ENCODE assay signal across 3 worm cellular contexts in genomic region chrIV:2308203-2308602, ce11.
TF ChIP-seq lines count a peak whose summit lies in the region.

No protein-coding gene starts in this region.

TF ChIP-seq in whole organism, L4 larva, 104 proteins besides CTCF, POLR2A, EP300 and RAD21:
- TF ChIP-seq snpc-4 (tag; optimal IDR thresholded peaks at IDR 0.05; lab: Kevin White, UChicago) (no peak), duxl-1 (tag; optimal IDR thresholded peaks at IDR 0.05; lab: Kevin White, UChicago; ENCODE audit: poor library complexity) (no peak), hlh-11 (tag; optimal IDR thresholded peaks at IDR 0.05; lab: Kevin White, UChicago) (no peak), dmd-8 (GFP tag; IDR thresholded peaks at IDR 0.05; lab: Robert Waterston, UW) (no peak), zfp-2 (tag; optimal IDR thresholded peaks at IDR 0.05; lab: Kevin White, UChicago) (no peak), lin-38 (GFP tag; IDR thresholded peaks at IDR 0.05; lab: Robert Waterston, UW) (peak; percentile 67), dve-1 (tag; optimal IDR thresholded peaks at IDR 0.05; lab: Kevin White, UChicago; ENCODE audit: insufficient read depth) (no peak), nhr-77 (tag; optimal IDR thresholded peaks at IDR 0.05; lab: Kevin White, UChicago) (no peak), zfp-3 (GFP tag; conservative IDR thresholded peaks at IDR 0.05; lab: Robert Waterston, UW) (0 out of 2 replicates have a peak, but pooled peaks have one; percentile 20), aha-1 (tag; lab: Kevin White, UChicago) (peak; percentile 61), madf-5 (GFP tag; IDR thresholded peaks at IDR 0.05; lab: Robert Waterston, UW) (0 out of 4 replicates have a peak, but pooled peaks of 1 of the 2 experiments have one; percentile 15), nhr-28 (tag; optimal IDR thresholded peaks at IDR 0.05; lab: Kevin White, UChicago) (no peak)

TF ChIP-seq in whole organism, mixed stage, embryonic, 35 proteins besides CTCF, POLR2A, EP300 and RAD21:
- TF ChIP-seq zip-8 (tag; optimal IDR thresholded peaks at IDR 0.05; lab: Kevin White, UChicago) (peak; percentile 3), elt-3 (tag; optimal IDR thresholded peaks at IDR 0.05; lab: Kevin White, UChicago) (no peak), flh-1 (GFP tag; optimal IDR thresholded peaks at IDR 0.05; lab: Kevin White, UChicago) (no peak), lin-32 (GFP tag; optimal IDR thresholded peaks at IDR 0.05; lab: Kevin White, UChicago) (no peak)

TF ChIP-seq in whole organism, young adult, 124 proteins besides CTCF, POLR2A, EP300 and RAD21:
- 0 out of 2 replicates have a peak, but pooled peaks have one; percentile 59 for TF ChIP-seq madf-3 (GFP tag; IDR thresholded peaks at IDR 0.05; lab: Robert Waterston, UW)
- no peak for TF ChIP-seq lin-35 (GFP tag; optimal IDR thresholded peaks at IDR 0.05; lab: Kevin White, UChicago)
- TF ChIP-seq T07F8.4 (tag; optimal IDR thresholded peaks at IDR 0.05; lab: Kevin White, UChicago), result no peak
- TF ChIP-seq mcd-1 (GFP tag; IDR thresholded peaks at IDR 0.05; lab: Robert Waterston, UW), result 0 out of 2 replicates have a peak, but pooled peaks have one; percentile 21
